Worm (Caenorhabditis elegans): ENCODE data around the gene C10A4.2.

- TF ChIP-seq him-1 (tag; optimal IDR thresholded peaks at IDR 0.05) (no peak), dao-5 (tag; optimal IDR thresholded peaks at IDR 0.05) (no peak)
These were observed 4.6 kb upstream of the C10A4.2 start, which contains the start of gene C10A4.3 for ce11 chrX:7405393-7405792.
